Fruit fly (Drosophila melanogaster) whole organism, embryonic: Measurements from ENCODE around the gene ab.
A peak's percentile ranks its signal among the peaks of the same experiment; 100 is the strongest.

Source experiments
- Bgb ChIP-seq: fragments of 200-800 bp; sonication (Bioruptor generic); IDR thresholded peaks from 2 replicates; pipeline ENCODE4 v1.3.6; 2022; ENCODE audit warnings: missing biosample characterization, missing genetic modification characterization; ENCODE audit not compliant: partially characterized antibody
- Bteb2 ChIP-seq: fragments of 200-800 bp; sonication (Bioruptor generic); optimal IDR thresholded peaks from 2 replicates; lab custom pipeline; 2016; ENCODE audit warnings: missing biosample characterization, missing genetic modification characterization
- CG10209 ChIP-seq: fragments of 200-800 bp; sonication (Bioruptor generic); optimal IDR thresholded peaks from 3 replicates; lab custom pipeline; 2017; ENCODE audit warnings: missing biosample characterization, mild to moderate bottlenecking, missing genetic modification characterization, missing genetic modification reagents
- CG12769 ChIP-seq: fragments of 200-800 bp; sonication (Bioruptor generic); optimal IDR thresholded peaks from 2 replicates; lab custom pipeline; 2019; ENCODE audit warnings: missing biosample characterization, mild to moderate bottlenecking, missing genetic modification characterization, moderate library complexity
- CG15073 ChIP-seq: fragments of 200-800 bp; sonication (Bioruptor generic); optimal IDR thresholded peaks from 2 replicates; lab custom pipeline; 2016; ENCODE audit warnings: missing biosample characterization, missing genetic modification characterization
- CG15269 ChIP-seq: fragments of 200-800 bp; sonication (Bioruptor generic); optimal IDR thresholded peaks from 2 replicates; lab custom pipeline; 2018; ENCODE audit warnings: missing biosample characterization, mild to moderate bottlenecking, missing genetic modification characterization, moderate library complexity
- CG17186 ChIP-seq: fragments of 200-800 bp; sonication (Bioruptor generic); optimal IDR thresholded peaks from 3 replicates; lab custom pipeline; 2017; ENCODE audit warnings: missing biosample characterization, missing genetic modification reagents, missing genetic modification characterization
- CG17912 ChIP-seq: fragments of 200-800 bp; sonication (Bioruptor generic); optimal IDR thresholded peaks from 2 replicates; lab custom pipeline; 2018; ENCODE audit warnings: missing biosample characterization, mild to moderate bottlenecking, missing genetic modification characterization
- CG7839 ChIP-seq: fragments of 200-800 bp; sonication (Bioruptor generic); optimal IDR thresholded peaks from 3 replicates; lab custom pipeline; 2018; ENCODE audit warnings: missing biosample characterization, mild to moderate bottlenecking, missing genetic modification characterization, moderate library complexity
- CTCF ChIP-seq: fragments of 200-800 bp; sonication (Bioruptor generic); optimal IDR thresholded peaks from 2 replicates; lab custom pipeline; 2017; ENCODE audit warnings: missing biosample characterization, mild to moderate bottlenecking, missing genetic modification characterization, moderate library complexity
- D19A ChIP-seq: fragments of 200-800 bp; optimal IDR thresholded peaks from 3 replicates; lab custom pipeline; 2019; ENCODE audit warnings: missing biosample characterization, mild to moderate bottlenecking, missing genetic modification characterization, moderate library complexity
- Dad ChIP-seq: fragments of 200-800 bp; sonication (Bioruptor generic); optimal IDR thresholded peaks from 3 replicates; lab custom pipeline; 2016; ENCODE audit warnings: missing biosample characterization, missing genetic modification characterization
- Doc3 ChIP-seq: fragments of 200-800 bp; sonication (Bioruptor generic); IDR thresholded peaks from 3 replicates; pipeline ENCODE4 v1.3.6; 2022; ENCODE audit warnings: missing biosample characterization, missing genetic modification characterization; ENCODE audit not compliant: partially characterized antibody
- Dref ChIP-seq: fragments of 200-800 bp; sonication (Bioruptor generic); IDR thresholded peaks from 2 replicates; pipeline ENCODE4 v1.3.6; 2022; ENCODE audit warnings: missing biosample characterization, missing genetic modification characterization
- HLH4C ChIP-seq: fragments of 200-800 bp; sonication (Bioruptor generic); IDR thresholded peaks from 3 replicates; pipeline ENCODE4 v1.3.6; 2022; ENCODE audit warnings: missing biosample characterization, missing genetic modification characterization; ENCODE audit not compliant: partially characterized antibody
- MTF-1 ChIP-seq: fragments of 200-800 bp; sonication (Bioruptor generic); optimal IDR thresholded peaks from 2 replicates; lab custom pipeline; 2018; ENCODE audit warnings: missing biosample characterization, mild to moderate bottlenecking, missing genetic modification characterization, borderline replicate concordance
- NFAT ChIP-seq: fragments of 200-800 bp; sonication (Bioruptor generic); IDR thresholded peaks from 2 replicates; pipeline ENCODE4 v1.3.6; 2022; ENCODE audit warnings: missing biosample characterization, missing genetic modification characterization
- Opbp ChIP-seq: fragments of 200-800 bp; sonication (Bioruptor generic); IDR thresholded peaks from 3 replicates; pipeline ENCODE4 v1.3.6; 2022; ENCODE audit warnings: missing biosample characterization, missing genetic modification characterization; ENCODE audit not compliant: partially characterized antibody
- PHDP ChIP-seq: fragments of 200-800 bp; sonication (Bioruptor generic); optimal IDR thresholded peaks from 3 replicates; lab custom pipeline; 2018; ENCODE audit warnings: missing biosample characterization, mild to moderate bottlenecking, missing genetic modification characterization, moderate library complexity
- Pdp1 ChIP-seq, 2 experiments: fragments of 200-800 bp; sonication (Bioruptor generic); optimal IDR thresholded peaks; 3 replicates each; lab custom pipeline; 2016; ENCODE audit warnings: missing biosample characterization in 2 of 2, missing genetic modification characterization in 2 of 2, mild to moderate bottlenecking in 1 of 2, moderate library complexity in 1 of 2
- Side ChIP-seq: fragments of 200-800 bp; sonication (Bioruptor generic); optimal IDR thresholded peaks from 2 replicates; lab custom pipeline; 2016; ENCODE audit warnings: missing biosample characterization, missing genetic modification characterization
- bsh ChIP-seq, 2 experiments: fragments of 200-800 bp; sonication (Bioruptor generic); optimal IDR thresholded peaks; 2 replicates each; lab custom pipeline; 2017 to 2018; ENCODE audit warnings: mild to moderate bottlenecking in 2 of 2, missing biosample characterization in 2 of 2, missing genetic modification characterization in 2 of 2, moderate library complexity in 1 of 2
- crol ChIP-seq: fragments of 200-800 bp; sonication (Bioruptor generic); IDR thresholded peaks from 2 replicates; pipeline ENCODE4 v1.3.6; 2022; ENCODE audit warnings: missing biosample characterization, missing genetic modification characterization
- grau ChIP-seq: fragments of 200-800 bp; optimal IDR thresholded peaks from 3 replicates; lab custom pipeline; 2019; ENCODE audit warnings: missing biosample characterization, mild to moderate bottlenecking, missing genetic modification characterization, moderate library complexity
- gro ChIP-seq: fragments of 200-800 bp; sonication (Bioruptor generic); optimal IDR thresholded peaks from 2 replicates; lab custom pipeline; 2016; ENCODE audit warnings: missing biosample characterization, missing genetic modification characterization
- gsb-n ChIP-seq: fragments of 200-800 bp; sonication (Bioruptor generic); optimal IDR thresholded peaks from 3 replicates; lab custom pipeline; 2018; ENCODE audit warnings: missing biosample characterization, mild to moderate bottlenecking, missing genetic modification characterization
- insv ChIP-seq, 2 experiments: fragments of 200-800 bp; sonication (Bioruptor generic); optimal IDR thresholded peaks; 3 replicates each; lab custom pipeline; 2016 to 2018; ENCODE audit warnings: missing biosample characterization in 2 of 2, missing genetic modification characterization in 2 of 2
- jing ChIP-seq: fragments of 200-800 bp; sonication (Bioruptor generic); optimal IDR thresholded peaks from 2 replicates; lab custom pipeline; 2018; ENCODE audit warnings: missing biosample characterization, mild to moderate bottlenecking, missing genetic modification characterization
- lab ChIP-seq: fragments of 200-800 bp; sonication (Bioruptor generic); optimal IDR thresholded peaks from 3 replicates; lab custom pipeline; 2017; ENCODE audit warnings: missing biosample characterization, missing genetic modification characterization, mild to moderate bottlenecking, moderate library complexity, missing genetic modification reagents
- lilli ChIP-seq: fragments of 200-800 bp; sonication (Bioruptor generic); optimal IDR thresholded peaks from 3 replicates; lab custom pipeline; 2016; ENCODE audit warnings: missing biosample characterization, missing genetic modification characterization
- nau ChIP-seq: fragments of 200-800 bp; sonication (Bioruptor generic); optimal IDR thresholded peaks from 3 replicates; lab custom pipeline; 2017; ENCODE audit warnings: missing biosample characterization, mild to moderate bottlenecking, missing genetic modification characterization, missing genetic modification reagents
- nerfin-2 ChIP-seq: fragments of 200-800 bp; sonication (Bioruptor generic); IDR thresholded peaks from 2 replicates; pipeline ENCODE4 v1.3.6; 2022; ENCODE audit warnings: missing biosample characterization, missing genetic modification characterization; ENCODE audit not compliant: partially characterized antibody
- odd ChIP-seq: fragments of 200-800 bp; sonication (Bioruptor generic); optimal IDR thresholded peaks from 2 replicates; lab custom pipeline; 2017; ENCODE audit warnings: missing biosample characterization, mild to moderate bottlenecking, missing genetic modification characterization
- pita ChIP-seq: fragments of 200-800 bp; sonication (Bioruptor generic); optimal IDR thresholded peaks from 2 replicates; lab custom pipeline; 2017; ENCODE audit warnings: missing biosample characterization, mild to moderate bottlenecking, missing genetic modification characterization
- sens ChIP-seq: fragments of 200-800 bp; sonication (Bioruptor generic); peaks from one replicate; lab custom pipeline; 2016; ENCODE audit warnings: missing biosample characterization, missing genetic modification characterization
- slbo ChIP-seq: fragments of 200-800 bp; sonication (Bioruptor generic); IDR thresholded peaks from 2 replicates; pipeline ENCODE4 v1.3.6; 2022; ENCODE audit warnings: missing biosample characterization, missing genetic modification characterization
- sr ChIP-seq: fragments of 200-800 bp; sonication (Bioruptor generic); IDR thresholded peaks from 3 replicates; pipeline ENCODE4 v1.3.6; 2022; ENCODE audit warnings: missing biosample characterization, missing genetic modification characterization
- stwl ChIP-seq: fragments of 200-800 bp; sonication (Bioruptor generic); optimal IDR thresholded peaks from 3 replicates; lab custom pipeline; 2018; ENCODE audit warnings: missing biosample characterization, mild to moderate bottlenecking, missing genetic modification characterization, moderate library complexity
- usp ChIP-seq: fragments of >200 bp; optimal IDR thresholded peaks from 2 replicates; lab custom pipeline; 2017; ENCODE audit warnings: missing biosample characterization, missing genetic modification characterization
- wdn ChIP-seq: fragments of 200-800 bp; sonication (Bioruptor generic); IDR thresholded peaks from 2 replicates; pipeline ENCODE4 v1.3.6; 2022; ENCODE audit warnings: missing biosample characterization, missing genetic modification characterization
- z ChIP-seq: fragments of 200-800 bp; sonication (Bioruptor generic); IDR thresholded peaks from 3 replicates; pipeline ENCODE4 v1.3.6; 2022; ENCODE audit warnings: missing biosample characterization, missing genetic modification characterization

The ab gene

dm6 chr2L:11227258-11227657 is 16.8 kb downstream of the ab start:
- TF ChIP-seq sens (GFP tag; lab: Kevin White, UChicago): peak; percentile 66
- TF ChIP-seq pita (GFP tag; lab: Kevin White, UChicago): no peak
- TF ChIP-seq wdn (GFP tag; lab: Robert Waterston, UW): no peak
- TF ChIP-seq crol (GFP tag; lab: Robert Waterston, UW): peak; percentile 15; the same call in 1 of the 2 replicates
- TF ChIP-seq Dad (GFP tag; lab: Kevin White, UChicago): no peak
- no peak for TF ChIP-seq z (GFP tag; lab: Robert Waterston, UW)
- no peak for TF ChIP-seq nau (GFP tag; lab: Kevin White, UChicago)
- TF ChIP-seq CG7839 (tag; lab: Kevin White, UChicago): no peak
- no peak for TF ChIP-seq gro (GFP tag; lab: Kevin White, UChicago)

dm6 chr2L:11228039-11228438 is 17.6 kb downstream of the ab start:
- 0 out of 3 replicates have a peak, but pooled peaks have one; percentile 18 for TF ChIP-seq sr (GFP tag; lab: Robert Waterston, UW)
- TF ChIP-seq odd (GFP tag; lab: Kevin White, UChicago): no peak
- no peak for TF ChIP-seq Doc3 (GFP tag; lab: Robert Waterston, UW)
- no peak for TF ChIP-seq PHDP
- no peak for TF ChIP-seq usp (GFP tag; lab: Kevin White, UChicago)
- no peak for TF ChIP-seq Dref
- no peak for TF ChIP-seq CG17912
- TF ChIP-seq Opbp: no peak
- peak; percentile 80 for TF ChIP-seq crol (GFP tag; lab: Robert Waterston, UW)
- TF ChIP-seq lab (GFP tag; lab: Kevin White, UChicago): no peak
- TF ChIP-seq CTCF: no peak
- peak; percentile 1 for TF ChIP-seq stwl (tag; lab: Kevin White, UChicago)
- no peak for TF ChIP-seq Bgb
- TF ChIP-seq HLH4C: no peak
- TF ChIP-seq D19A (tag; lab: Kevin White, UChicago): peak; percentile 53
- TF ChIP-seq CG15073 (GFP tag; lab: Kevin White, UChicago): no peak
- TF ChIP-seq lilli (GFP tag; lab: Kevin White, UChicago): no peak
- peak in 1 of 2 experiments; percentile 57 for TF ChIP-seq Pdp1 (GFP tag; optimal IDR thresholded peaks at IDR 0.05; lab: Kevin White, UChicago)
- no peak for TF ChIP-seq jing (GFP tag; lab: Kevin White, UChicago)
- TF ChIP-seq slbo (GFP tag; lab: Robert Waterston, UW): no peak
- no peak for TF ChIP-seq MTF-1
- TF ChIP-seq bsh (GFP tag; optimal IDR thresholded peaks at IDR 0.05; lab: Kevin White, UChicago): no peak
- TF ChIP-seq CG10209 (GFP tag; lab: Kevin White, UChicago): no peak
- TF ChIP-seq Bteb2: no peak
- TF ChIP-seq gsb-n (tag; lab: Kevin White, UChicago): no peak
- peak; percentile 68 for TF ChIP-seq CG12769
- TF ChIP-seq nerfin-2 (GFP tag; lab: Robert Waterston, UW): no peak
- no peak for TF ChIP-seq insv (GFP tag; optimal IDR thresholded peaks at IDR 0.05; lab: Kevin White, UChicago)
- TF ChIP-seq Side (GFP tag; lab: Kevin White, UChicago): no peak
- no peak for TF ChIP-seq grau (tag; lab: Kevin White, UChicago)
- TF ChIP-seq CG17186 (GFP tag; lab: Kevin White, UChicago): no peak
- TF ChIP-seq NFAT (GFP tag; lab: Robert Waterston, UW): no peak
- TF ChIP-seq CG15269 (tag; lab: Kevin White, UChicago): no peak
